Worm (Caenorhabditis elegans): ENCODE measurements around the gene unc-30.

DNA sequence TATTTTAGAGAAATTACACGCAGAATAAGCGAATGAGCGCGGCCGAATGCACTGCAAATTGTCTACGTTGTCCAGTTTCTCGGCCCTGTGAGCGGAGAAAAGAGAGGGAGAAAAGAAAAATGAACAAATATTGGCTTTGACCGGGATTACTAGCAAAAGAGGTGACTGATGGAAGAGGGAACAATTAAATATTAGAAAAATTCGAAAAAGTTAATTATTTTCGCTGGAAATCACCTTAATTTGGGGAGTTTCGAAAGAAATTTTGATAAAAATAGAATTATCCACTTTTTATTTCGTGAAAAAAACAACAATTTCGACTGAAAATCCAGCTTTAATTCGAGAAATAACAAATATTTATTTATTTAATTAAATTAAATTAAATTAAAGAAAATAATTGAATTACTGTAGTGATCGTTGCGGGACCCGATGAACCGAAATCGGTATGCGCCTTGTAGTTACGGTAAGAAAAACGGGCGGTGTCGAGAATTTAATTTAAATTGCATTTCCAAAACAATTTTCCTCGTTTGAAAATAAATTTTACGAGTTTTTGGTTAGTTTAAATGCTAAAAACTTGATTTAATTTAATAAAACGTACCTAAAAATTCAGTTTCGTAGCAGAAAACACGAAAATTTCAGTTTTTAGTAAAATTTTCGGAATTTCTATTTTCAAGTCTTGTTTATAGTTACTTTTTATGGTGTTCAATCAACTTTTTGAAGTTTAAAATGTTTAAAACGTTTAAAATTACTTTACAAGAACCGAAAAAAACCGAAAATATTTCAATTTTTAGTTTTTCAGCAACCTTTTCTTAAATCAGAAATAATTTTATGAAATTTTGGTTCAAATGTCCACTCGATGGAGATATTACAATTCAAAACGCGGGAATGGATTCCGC is 35.9 kb downstream of the unc-30 start, which contains the start of the genes crld-1 and msh-5:
- TF ChIP-seq rnt-1 (tag; optimal IDR thresholded peaks at IDR 0.05) = no peak
- no peak for TF ChIP-seq nhr-11 (tag; optimal IDR thresholded peaks at IDR 0.05)
- no peak for TF ChIP-seq fkh-10 (GFP tag; optimal IDR thresholded peaks at IDR 0.05)
- no peak for TF ChIP-seq ceh-19 (GFP tag; optimal IDR thresholded peaks at IDR 0.05)
- no peak for TF ChIP-seq hlh-13 (GFP tag; optimal IDR thresholded peaks at IDR 0.05)
- no peak for TF ChIP-seq lim-6 (tag; optimal IDR thresholded peaks at IDR 0.05)
- no peak for TF ChIP-seq ceh-45 (GFP tag; IDR thresholded peaks at IDR 0.05)
- TF ChIP-seq hlh-6 (tag; optimal IDR thresholded peaks at IDR 0.05) = no peak
- TF ChIP-seq nfya-1 (tag; optimal IDR thresholded peaks at IDR 0.05) = no peak

Measured in whole organism, late embryonic.